Worm (Caenorhabditis elegans): ENCODE results near the gene mttu-1.

DNA sequence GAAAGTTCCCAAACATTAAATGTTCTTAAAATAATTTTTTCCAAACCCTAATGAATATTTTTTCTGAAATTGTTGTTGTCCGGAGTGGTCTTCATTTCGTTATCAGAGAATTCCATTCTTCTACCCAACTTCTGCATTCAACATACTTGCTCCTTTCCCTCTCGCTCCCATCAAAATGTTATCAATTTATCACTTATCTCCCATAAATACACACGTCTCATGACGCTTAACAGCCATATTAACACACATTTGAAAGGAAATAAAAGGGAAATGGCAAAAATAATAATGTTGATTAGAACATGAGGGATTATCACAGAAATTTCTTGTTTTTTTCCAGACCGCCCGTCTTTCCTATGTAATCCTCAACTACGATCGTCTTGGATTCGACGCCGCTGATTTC, 7.7 kb downstream of the mttu-1 start:
- no peak for TF ChIP-seq ceh-9 (tag; optimal IDR thresholded peaks at IDR 0.05)
- TF ChIP-seq ceh-18 (tag; optimal IDR thresholded peaks at IDR 0.05): no peak
- TF ChIP-seq nhr-11 (tag; optimal IDR thresholded peaks at IDR 0.05): no peak
- no peak for TF ChIP-seq ahr-1 (tag; optimal IDR thresholded peaks at IDR 0.05)

All from whole organism, late embryonic.